Worm (Caenorhabditis elegans) whole organism, L4/young adult: ENCODE measurements around the gene sru-27.

Experiments
- W03F9.2 ChIP-seq: fragments of 150-350 bp; optimal IDR thresholded peaks from 2 replicates; lab custom pipeline; 2014; ENCODE audit warnings: missing biosample characterization, missing genetic modification characterization
- dao-5 ChIP-seq: sonication (generic microtip); optimal IDR thresholded peaks from 2 replicates; lab custom pipeline; 2016; ENCODE audit warnings: missing genotype, missing genetic modification characterization, moderate library complexity, missing compliant biosample characterization
- him-1 ChIP-seq: sonication (generic microtip); optimal IDR thresholded peaks from 2 replicates; lab custom pipeline; 2016; ENCODE audit warnings: missing genotype, missing genetic modification reagents, missing genetic modification characterization, missing compliant biosample characterization

DNA sequence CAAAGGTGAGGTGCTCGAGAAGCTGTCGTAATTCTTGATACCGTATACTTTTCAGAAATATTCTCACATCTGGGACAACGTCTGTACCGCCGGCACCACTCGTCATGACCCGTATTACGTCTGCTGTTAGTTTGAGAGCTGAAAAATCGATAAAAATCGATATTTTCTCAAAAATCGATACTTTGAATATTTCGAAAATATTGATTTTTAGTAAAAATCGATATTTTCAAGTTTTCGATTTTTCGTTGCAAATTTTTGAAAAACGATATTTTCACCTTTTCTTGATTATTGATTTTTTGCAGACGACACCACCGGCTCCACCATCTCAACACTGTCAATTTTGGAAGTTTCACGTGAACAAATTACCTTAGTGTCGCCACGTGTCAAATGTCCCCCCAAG, 3.5 kb upstream of the sru-27 start:
- TF ChIP-seq dao-5 (tag; lab: Kevin White, UChicago): no peak
- no peak for TF ChIP-seq W03F9.2
- no peak for TF ChIP-seq him-1 (tag; lab: Kevin White, UChicago)
